Fruit fly (Drosophila melanogaster): Measurements from ENCODE around the gene yellow-f.
A peak's percentile ranks its signal among the peaks of the same experiment; 100 is the strongest.

yellow-f gene

DNA sequence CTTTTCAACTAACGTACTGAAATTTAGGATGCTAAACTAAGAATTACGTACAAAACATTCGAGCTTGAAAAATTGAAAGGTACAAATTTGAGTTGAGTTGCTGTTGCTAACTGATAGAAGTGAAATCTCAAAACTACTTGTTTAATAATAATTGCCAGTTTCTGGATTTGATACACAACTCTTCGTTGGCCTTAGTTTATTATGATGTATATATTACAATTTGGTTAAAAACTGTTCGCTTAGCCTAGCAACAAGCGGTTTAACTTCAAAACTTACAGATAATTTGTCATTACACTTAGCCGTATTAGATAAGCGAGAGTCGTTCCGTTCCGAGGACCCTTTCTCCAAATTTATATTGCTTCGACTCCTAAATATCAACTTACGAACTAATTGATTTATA lies 25.4 kb downstream of the yellow-f start, which contains the start of the genes CG14384 and grsm:
Gene CG14384 (minus strand): TSS at position 101 of the 400 bp plus-strand sequence.
Gene grsm (minus strand): TSS at position 101 of the 400 bp plus-strand sequence.
- TF ChIP-seq woc (GFP tag; optimal IDR thresholded peaks at IDR 0.05) (no peak), foxo (GFP tag; optimal IDR thresholded peaks at IDR 0.05) (no peak)

DNA sequence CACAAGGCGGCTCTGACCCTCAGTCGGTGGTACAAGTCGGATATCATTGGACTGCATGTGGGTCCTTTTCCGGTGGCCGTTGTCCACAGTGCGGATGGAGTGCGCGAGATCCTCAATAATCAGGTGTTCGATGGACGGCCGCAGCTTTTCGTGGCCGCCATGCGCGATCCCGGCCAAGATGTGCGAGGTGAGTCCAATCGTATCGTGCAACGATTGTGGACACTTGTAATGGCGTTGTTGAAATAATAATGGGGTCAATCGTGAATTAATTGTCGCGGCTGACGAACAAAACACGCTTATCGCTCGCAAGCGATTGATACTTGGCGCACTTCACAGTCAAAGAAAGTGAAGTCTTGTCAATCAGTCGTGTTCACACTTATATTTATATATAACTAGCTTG lies 29.0 kb downstream of the yellow-f start:
- TF ChIP-seq h (GFP tag; optimal IDR thresholded peaks at IDR 0.05) (peak; percentile 50), CG9705 (GFP tag; optimal IDR thresholded peaks at IDR 0.05) (no peak)

DNA sequence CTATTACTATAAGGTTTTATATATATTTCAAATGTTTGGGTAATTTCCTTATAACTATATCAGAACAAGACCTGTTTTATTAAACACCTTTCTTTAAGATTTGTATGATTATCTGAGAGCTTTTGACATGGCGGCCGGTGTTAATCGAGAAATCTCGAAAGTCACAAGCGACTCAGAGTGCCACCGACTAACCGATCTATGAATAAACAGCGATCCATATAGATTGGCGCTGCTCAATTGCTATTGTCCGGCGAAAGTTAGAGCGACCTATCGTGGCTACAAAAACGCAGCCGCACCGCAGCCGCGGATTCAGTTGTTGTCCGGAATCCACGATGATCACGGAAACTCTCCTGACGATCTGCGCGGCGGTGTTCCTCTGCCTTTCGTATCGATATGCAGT lies 29.5 kb downstream of the yellow-f start, which contains the start of gene Cyp304a1:
Gene Cyp304a1 (plus strand): TSS at position 301 of the 400 bp plus-strand sequence.
- TF ChIP-seq Vsx2 (GFP tag; optimal IDR thresholded peaks at IDR 0.05; ENCODE audit: partially characterized antibody) = no peak

DNA sequence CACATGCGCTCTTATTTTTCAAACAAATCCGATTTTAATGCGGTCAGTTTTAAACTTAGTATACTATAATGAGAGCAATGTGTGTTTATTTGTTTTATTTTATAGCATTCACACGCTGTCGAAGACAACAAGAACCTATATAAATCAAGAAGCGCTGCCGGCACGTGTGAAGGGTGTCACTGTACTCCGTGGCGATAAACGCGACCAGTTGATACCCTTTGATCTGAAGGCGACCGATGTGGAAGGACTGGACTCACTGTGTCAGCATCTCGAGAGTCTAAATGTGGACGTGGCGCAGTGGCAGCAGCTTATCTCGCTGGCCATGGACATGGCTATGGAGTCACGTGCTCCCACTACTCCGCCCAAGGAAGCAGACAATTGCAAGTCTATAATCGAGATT lies 30.4 kb downstream of the yellow-f start:
- TF ChIP-seq jim (GFP tag; optimal IDR thresholded peaks at IDR 0.05) = no peak
- no peak for TF ChIP-seq ey (GFP tag; optimal IDR thresholded peaks at IDR 0.05)
- TF ChIP-seq foxo (GFP tag; optimal IDR thresholded peaks at IDR 0.05) = no peak
- TF ChIP-seq Vsx2 (GFP tag; optimal IDR thresholded peaks at IDR 0.05; ENCODE audit: partially characterized antibody) = no peak
- TF ChIP-seq Jra (GFP tag; optimal IDR thresholded peaks at IDR 0.05) = no peak
- no peak for TF ChIP-seq woc (GFP tag; optimal IDR thresholded peaks at IDR 0.05)
- TF ChIP-seq brk (GFP tag; optimal IDR thresholded peaks at IDR 0.05) = no peak
- no peak for TF ChIP-seq pan (optimal IDR thresholded peaks at IDR 0.05)
- TF ChIP-seq GATAd (GFP tag; optimal IDR thresholded peaks at IDR 0.05) = no peak

DNA sequence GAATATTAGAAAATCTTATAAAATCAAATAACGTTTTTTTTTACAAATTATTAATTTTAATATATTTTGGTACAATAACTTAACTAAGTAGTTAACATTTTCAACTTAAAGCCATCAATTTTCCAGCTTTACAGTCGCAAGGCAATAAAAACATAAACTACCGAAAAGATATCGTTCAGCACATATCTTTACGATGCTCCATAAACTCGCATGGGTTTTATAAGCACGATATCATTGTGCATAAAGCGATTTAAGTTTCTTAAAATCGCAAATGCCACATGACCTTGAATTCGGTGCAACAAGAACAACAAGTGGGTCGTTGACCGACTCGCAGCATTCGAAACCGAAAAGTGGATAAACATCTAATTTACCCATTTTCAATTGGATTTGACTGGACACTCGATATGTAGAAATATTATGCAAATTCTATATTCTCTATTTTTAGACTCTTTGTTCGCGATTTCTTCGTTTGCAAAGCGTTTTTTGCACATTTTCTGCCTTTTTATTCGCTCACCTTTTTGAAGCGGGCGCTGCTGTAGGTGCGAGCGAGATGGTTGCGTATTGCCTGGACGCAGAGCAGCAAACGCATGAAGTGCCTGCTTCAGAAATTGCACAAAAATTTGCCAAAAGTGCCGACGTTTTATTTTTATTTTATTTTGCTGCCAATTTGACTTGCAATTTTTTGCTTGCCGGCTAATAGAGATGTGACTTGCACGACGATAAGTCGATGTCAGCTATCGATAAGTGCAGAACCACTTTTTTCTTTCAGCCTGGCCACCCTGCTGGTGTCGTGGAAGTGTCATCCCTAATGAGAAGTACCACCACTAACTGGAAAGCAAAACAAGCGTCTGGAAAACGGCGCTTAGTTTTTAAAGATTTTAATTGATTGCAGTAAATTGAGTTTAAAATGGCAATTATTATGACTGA lies 31.8 kb downstream of the yellow-f start, which contains the start of gene Spc25:
Gene Spc25 (plus strand): TSS at position 817 of the 927 bp plus-strand sequence.
- TF ChIP-seq h (GFP tag; optimal IDR thresholded peaks at IDR 0.05) (peak; percentile 68), Dif (GFP tag; optimal IDR thresholded peaks at IDR 0.05; ENCODE audit: partially characterized antibody) (no peak), CG9705 (GFP tag; optimal IDR thresholded peaks at IDR 0.05) (no peak), CrebA (GFP tag; optimal IDR thresholded peaks at IDR 0.05; ENCODE audit: borderline replicate concordance) (peak; percentile 32), fru (GFP tag; optimal IDR thresholded peaks at IDR 0.05) (peak; percentile 31), Jra (GFP tag; optimal IDR thresholded peaks at IDR 0.05) (peak; percentile 78), Hr78 (GFP tag; optimal IDR thresholded peaks at IDR 0.05) (no peak), CG32264 (GFP tag; optimal IDR thresholded peaks at IDR 0.05) (no peak), Mio (GFP tag; optimal IDR thresholded peaks at IDR 0.05) (no peak), Sp1 (GFP tag; optimal IDR thresholded peaks at IDR 0.05) (peak; percentile 7), usp (GFP tag; optimal IDR thresholded peaks at IDR 0.05) (no peak), Rel (GFP tag; optimal IDR thresholded peaks at IDR 0.05) (no peak), Rel (tag; optimal IDR thresholded peaks at IDR 0.05) (peak; percentile 8), tai (GFP tag; optimal IDR thresholded peaks at IDR 0.05) (peak; percentile 91), dmrt93B (GFP tag; optimal IDR thresholded peaks at IDR 0.05) (no peak), dl (GFP tag; optimal IDR thresholded peaks at IDR 0.05; ENCODE audit: insufficient read depth in 1 of 2, partially characterized antibody in 2 of 2) (no peak), GATAd (GFP tag; optimal IDR thresholded peaks at IDR 0.05) (peak; percentile 57), jim (GFP tag; optimal IDR thresholded peaks at IDR 0.05) (peak; percentile 60), Abd-B (GFP tag; optimal IDR thresholded peaks at IDR 0.05) (no peak), Dfd (GFP tag; optimal IDR thresholded peaks at IDR 0.05) (no peak), pan (optimal IDR thresholded peaks at IDR 0.05) (no peak), rgr (GFP tag; optimal IDR thresholded peaks at IDR 0.05) (peak; percentile 68), Myc (optimal IDR thresholded peaks at IDR 0.05) (no peak), Hr83 (GFP tag; optimal IDR thresholded peaks at IDR 0.05; ENCODE audit: poor library complexity, severe bottlenecking) (peak; percentile 93), lola (GFP tag; optimal IDR thresholded peaks at IDR 0.05) (no peak), HLH106 (tag; optimal IDR thresholded peaks at IDR 0.05) (no peak), br (GFP tag; optimal IDR thresholded peaks at IDR 0.05) (peak; percentile 66), Vsx2 (GFP tag; optimal IDR thresholded peaks at IDR 0.05; ENCODE audit: partially characterized antibody) (no peak), woc (GFP tag; optimal IDR thresholded peaks at IDR 0.05) (no peak), sage (GFP tag; optimal IDR thresholded peaks at IDR 0.05) (no peak), psq (GFP tag; optimal IDR thresholded peaks at IDR 0.05) (peak; percentile 16), ey (GFP tag; optimal IDR thresholded peaks at IDR 0.05) (peak; percentile 62), sv (GFP tag; optimal IDR thresholded peaks at IDR 0.05) (no peak), foxo (GFP tag; optimal IDR thresholded peaks at IDR 0.05) (peak in 1 of 2 experiments; percentile 77), brk (GFP tag; optimal IDR thresholded peaks at IDR 0.05) (peak; percentile 62), dsf (GFP tag; optimal IDR thresholded peaks at IDR 0.05; ENCODE audit: borderline replicate concordance) (peak; percentile 60), OdsH (GFP tag; optimal IDR thresholded peaks at IDR 0.05) (peak; percentile 55), N (GFP tag; optimal IDR thresholded peaks at IDR 0.05) (no peak), Hnf4 (GFP tag; optimal IDR thresholded peaks at IDR 0.05) (peak; percentile 75)

All from whole organism, wandering third instar larva.